Worm (Caenorhabditis elegans) whole organism, mixed stage, embryonic: ENCODE results near the gene F34D10.8.

Source experiments
- M03D4.4 ChIP-seq: sonication (generic microtip); optimal IDR thresholded peaks from 2 replicates; lab custom pipeline; 2017; ENCODE audit warnings: mild to moderate bottlenecking, missing genetic modification characterization, missing compliant biosample characterization
- ceh-39 ChIP-seq: fragments of 150-350 bp; optimal IDR thresholded peaks from 2 replicates; lab custom pipeline; 2014; ENCODE audit warnings: missing biosample characterization, missing genetic modification characterization
- ceh-43 ChIP-seq: fragments of 200-800 bp; sonication (Bioruptor generic); optimal IDR thresholded peaks from 2 replicates; lab custom pipeline; 2018; ENCODE audit warnings: mild to moderate bottlenecking, missing genetic modification characterization, moderate library complexity, missing compliant biosample characterization
- ceh-83 ChIP-seq: fragments of 200-800 bp; sonication (Bioruptor generic); optimal IDR thresholded peaks from 2 replicates; lab custom pipeline; 2018; ENCODE audit warnings: mild to moderate bottlenecking, missing genetic modification characterization, missing compliant biosample characterization
- ces-1 ChIP-seq: fragments of 150-350 bp; optimal IDR thresholded peaks from 2 replicates; lab custom pipeline; 2014; ENCODE audit warnings: missing biosample characterization, missing genetic modification reagents, missing genetic modification characterization
- cnd-1 ChIP-seq: fragments of 200-800 bp; sonication (Bioruptor generic); optimal IDR thresholded peaks from 2 replicates; lab custom pipeline; 2018; ENCODE audit warnings: mild to moderate bottlenecking, missing genetic modification characterization, missing compliant biosample characterization
- drap-1 ChIP-seq: fragments of 200-800 bp; sonication (Bioruptor generic); optimal IDR thresholded peaks from 3 replicates; lab custom pipeline; 2018; ENCODE audit warnings: mild to moderate bottlenecking, missing genetic modification characterization, missing compliant biosample characterization
- elt-1 ChIP-seq: sonication (generic microtip); optimal IDR thresholded peaks from 2 replicates; lab custom pipeline; 2017; ENCODE audit warnings: missing genetic modification characterization, mild to moderate bottlenecking, missing compliant biosample characterization, antibody characterized with exemption, moderate library complexity, borderline replicate concordance; ENCODE audit not compliant: insufficient read depth
- elt-3 ChIP-seq: fragments of 150-350 bp; optimal IDR thresholded peaks from 2 replicates; lab custom pipeline; 2014; ENCODE audit warnings: missing biosample characterization, missing genetic modification characterization
- flh-1 ChIP-seq: fragments of 200-800 bp; sonication (Bioruptor generic); optimal IDR thresholded peaks from 2 replicates; lab custom pipeline; 2018; ENCODE audit warnings: mild to moderate bottlenecking, missing genetic modification characterization, moderate library complexity, missing compliant biosample characterization
- hlh-1 ChIP-seq: fragments of 150-350 bp; optimal IDR thresholded peaks from 2 replicates; lab custom pipeline; 2014; ENCODE audit warnings: missing biosample characterization, missing genetic modification reagents, missing genetic modification characterization
- lin-13 ChIP-seq: fragments of 150-350 bp; optimal IDR thresholded peaks from 2 replicates; lab custom pipeline; 2014; ENCODE audit warnings: missing biosample characterization, missing genetic modification characterization
- lsy-2 ChIP-seq: fragments of 150-350 bp; optimal IDR thresholded peaks from 2 replicates; lab custom pipeline; 2014; ENCODE audit warnings: missing biosample characterization, missing genetic modification characterization
- mab-5 ChIP-seq: fragments of 150-350 bp; optimal IDR thresholded peaks from 2 replicates; lab custom pipeline; 2014; ENCODE audit warnings: missing biosample characterization, missing genetic modification characterization
- mep-1 ChIP-seq: fragments of 150-350 bp; optimal IDR thresholded peaks from 2 replicates; lab custom pipeline; 2017; ENCODE audit warnings: missing biosample characterization, missing genetic modification reagents, missing genetic modification characterization, inconsistent platforms
- mls-2 ChIP-seq: sonication (generic microtip); optimal IDR thresholded peaks from 2 replicates; lab custom pipeline; 2016; ENCODE audit warnings: mild to moderate bottlenecking, missing genetic modification characterization, moderate library complexity, missing compliant biosample characterization
- nhr-12 ChIP-seq: fragments of 150-350 bp; optimal IDR thresholded peaks from 2 replicates; lab custom pipeline; 2014; ENCODE audit warnings: missing biosample characterization, missing genetic modification characterization
- nhr-2 ChIP-seq: fragments of 150-350 bp; optimal IDR thresholded peaks from 2 replicates; lab custom pipeline; 2014; ENCODE audit warnings: missing biosample characterization, missing genetic modification characterization
- nhr-237 ChIP-seq: fragments of 150-350 bp; optimal IDR thresholded peaks from 2 replicates; lab custom pipeline; 2014; ENCODE audit warnings: missing biosample characterization, missing genetic modification characterization
- nhr-28 ChIP-seq: fragments of 150-350 bp; optimal IDR thresholded peaks from 2 replicates; lab custom pipeline; 2014; ENCODE audit warnings: missing biosample characterization, missing genetic modification characterization
- nhr-76 ChIP-seq: sonication (generic microtip); optimal IDR thresholded peaks from 2 replicates; lab custom pipeline; 2017; ENCODE audit warnings: missing biosample characterization, missing genetic modification characterization
- pha-4 ChIP-seq: fragments of 150-350 bp; optimal IDR thresholded peaks from 2 replicates; lab custom pipeline; 2018; ENCODE audit warnings: missing biosample characterization, missing genetic modification reagents, missing genetic modification characterization
- sem-2 ChIP-seq: fragments of 200-800 bp; sonication (Bioruptor generic); optimal IDR thresholded peaks from 2 replicates; lab custom pipeline; 2018; ENCODE audit warnings: mild to moderate bottlenecking, missing genetic modification characterization, missing compliant biosample characterization
- sptf-1 ChIP-seq: sonication (generic microtip); optimal IDR thresholded peaks from 2 replicates; lab custom pipeline; 2017; ENCODE audit warnings: mild to moderate bottlenecking, missing genetic modification characterization, moderate library complexity, missing compliant biosample characterization
- tbx-8 ChIP-seq: fragments of 200-800 bp; sonication (Bioruptor generic); optimal IDR thresholded peaks from 2 replicates; lab custom pipeline; 2018; ENCODE audit warnings: mild to moderate bottlenecking, missing genetic modification characterization, moderate library complexity, missing compliant biosample characterization
- unc-120 ChIP-seq: sonication (generic microtip); optimal IDR thresholded peaks from 2 replicates; lab custom pipeline; 2017; ENCODE audit warnings: missing genetic modification characterization, missing compliant biosample characterization; ENCODE audit not compliant: poor library complexity, severe bottlenecking
- unc-39 ChIP-seq: fragments of 150-350 bp; optimal IDR thresholded peaks from 2 replicates; lab custom pipeline; 2014; ENCODE audit warnings: missing biosample characterization, missing genetic modification characterization
- unc-62 ChIP-seq: fragments of 150-350 bp; optimal IDR thresholded peaks from 2 replicates; lab custom pipeline; 2014; ENCODE audit warnings: missing biosample characterization, missing genetic modification reagents, missing genetic modification characterization
- zip-8 ChIP-seq: fragments of 150-350 bp; optimal IDR thresholded peaks from 2 replicates; lab custom pipeline; 2014; ENCODE audit warnings: missing biosample characterization, missing genetic modification characterization
- ztf-11 ChIP-seq: fragments of 150-350 bp; optimal IDR thresholded peaks from 2 replicates; lab custom pipeline; 2014; ENCODE audit warnings: missing biosample characterization, missing genetic modification characterization

F34D10.8 gene

ce11 chrIII:3703397-3703796 is 27.2 kb upstream of the F34D10.8 start, which contains the start of gene C14B1.3:
Gene C14B1.3 (plus strand): TSS chrIII:3703564.
- TF ChIP-seq nhr-28 (tag; lab: Kevin White, UChicago): no peak
- TF ChIP-seq lsy-2 (tag; lab: Kevin White, UChicago): peak; percentile 5
- TF ChIP-seq pha-4 (tag; lab: Kevin White, UChicago): no peak
- TF ChIP-seq, all 35 proteins: peak for 1

ce11 chrIII:3704967-3705366 is 25.6 kb upstream of the F34D10.8 start, which contains the start of gene wdr-5.1:
Gene wdr-5.1 (plus strand): TSS chrIII:3705285.
- TF ChIP-seq ces-1 (GFP tag; lab: Kevin White, UChicago) (peak; percentile 12), lsy-2 (tag; lab: Kevin White, UChicago) (peak; percentile 55), mab-5 (tag; lab: Kevin White, UChicago) (no peak)

- no peak for TF ChIP-seq nhr-2 (tag; lab: Kevin White, UChicago)
Observed at ce11 chrIII:3706586-3706985, 24.0 kb upstream of the F34D10.8 start, which contains the start of gene dph-1. Gene dph-1 (plus strand): TSS chrIII:3706886.

ce11 chrIII:3709030-3709429 is 21.5 kb upstream of the F34D10.8 start, which contains the start of gene alkb-8:
Gene alkb-8 (plus strand): TSS chrIII:3709330.
- TF ChIP-seq mab-5 (tag; lab: Kevin White, UChicago) (no peak), unc-39 (tag; lab: Kevin White, UChicago) (no peak), nhr-28 (tag; lab: Kevin White, UChicago) (no peak)

- TF ChIP-seq unc-120 (tag; lab: Kevin White, UChicago) (no peak), sem-2 (GFP tag; lab: Kevin White, UChicago) (no peak), elt-1 (tag; lab: Kevin White, UChicago) (no peak), elt-3 (tag; lab: Kevin White, UChicago) (no peak), pha-4 (tag; lab: Kevin White, UChicago) (no peak), flh-1 (GFP tag; lab: Kevin White, UChicago) (no peak), mls-2 (no peak), sptf-1 (tag; lab: Kevin White, UChicago) (no peak), hlh-1 (no peak), lin-13 (tag; lab: Kevin White, UChicago) (no peak), M03D4.4 (tag; lab: Kevin White, UChicago) (no peak), mep-1 (no peak), cnd-1 (tag; lab: Kevin White, UChicago) (no peak)
- TF ChIP-seq, all 35 proteins: peak for 0
Observed at ce11 chrIII:3713163-3713562, 17.4 kb upstream of the F34D10.8 start, which contains the start of gene nrde-1. Gene nrde-1 (plus strand): TSS chrIII:3713463.

- TF ChIP-seq mep-1 (peak; percentile 30), unc-62 (GFP tag; lab: Kevin White, UChicago) (no peak), elt-1 (tag; lab: Kevin White, UChicago) (no peak), mls-2 (no peak)
Observed at ce11 chrIII:3716073-3716659, 14.4 kb upstream of the F34D10.8 start.

- TF ChIP-seq mep-1: peak; percentile 47
- TF ChIP-seq cnd-1 (tag; lab: Kevin White, UChicago): no peak
- TF ChIP-seq M03D4.4 (tag; lab: Kevin White, UChicago): no peak
- no peak for TF ChIP-seq mab-5 (tag; lab: Kevin White, UChicago)
- peak; percentile 96 for TF ChIP-seq ces-1 (GFP tag; lab: Kevin White, UChicago)
- TF ChIP-seq tbx-8 (GFP tag; lab: Kevin White, UChicago): no peak
- no peak for TF ChIP-seq unc-62 (GFP tag; lab: Kevin White, UChicago)
Observed at ce11 chrIII:3719564-3719963, 11.0 kb upstream of the F34D10.8 start, which contains the start of gene C14B1.8. Gene C14B1.8 (minus strand): TSS chrIII:3719680.

ce11 chrIII:3723726-3724125 is 6.8 kb upstream of the F34D10.8 start:
- TF ChIP-seq mep-1 (no peak), hlh-1 (no peak), ceh-43 (GFP tag; lab: Kevin White, UChicago) (no peak), nhr-12 (tag; lab: Kevin White, UChicago) (no peak), cnd-1 (tag; lab: Kevin White, UChicago) (no peak), nhr-2 (tag; lab: Kevin White, UChicago) (no peak), ceh-83 (GFP tag; lab: Kevin White, UChicago) (no peak), lsy-2 (tag; lab: Kevin White, UChicago) (no peak), nhr-237 (tag; lab: Kevin White, UChicago) (no peak), ztf-11 (tag; lab: Kevin White, UChicago) (no peak), zip-8 (tag; lab: Kevin White, UChicago) (no peak), flh-1 (GFP tag; lab: Kevin White, UChicago) (no peak), nhr-28 (tag; lab: Kevin White, UChicago) (no peak), drap-1 (GFP tag; lab: Kevin White, UChicago) (no peak), nhr-76 (tag; lab: Kevin White, UChicago) (no peak), ceh-39 (tag; lab: Kevin White, UChicago) (no peak)
